Fruit fly (Drosophila melanogaster) whole organism, embryonic: ENCODE data around the gene eIF4G2.
A peak's percentile ranks its signal among the peaks of the same experiment; 100 is the strongest.

Source experiments
- Bdp1 ChIP-seq: fragments of 200-800 bp; sonication (Bioruptor generic); optimal IDR thresholded peaks from 3 replicates; lab custom pipeline; 2016; ENCODE audit warnings: missing biosample characterization, missing genetic modification characterization
- CG10147 ChIP-seq: fragments of 200-800 bp; sonication (Bioruptor generic); optimal IDR thresholded peaks from 2 replicates; lab custom pipeline; 2019; ENCODE audit warnings: missing biosample characterization, mild to moderate bottlenecking, missing genetic modification characterization, moderate library complexity
- CG10431 ChIP-seq: fragments of 200-800 bp; sonication (Bioruptor generic); optimal IDR thresholded peaks from 3 replicates; lab custom pipeline; 2018; ENCODE audit warnings: missing biosample characterization, mild to moderate bottlenecking, missing genetic modification characterization
- CG11085 ChIP-seq: fragments of 200-800 bp; sonication (Bioruptor generic); IDR thresholded peaks from 2 replicates; pipeline ENCODE4 v1.3.6; 2022; ENCODE audit warnings: missing biosample characterization, missing genetic modification characterization
- CG11093 ChIP-seq: fragments of 200-800 bp; sonication (Bioruptor generic); IDR thresholded peaks from 3 replicates; pipeline ENCODE4 v1.3.6; 2022; ENCODE audit warnings: missing biosample characterization, missing genetic modification characterization
- CG11504 ChIP-seq: fragments of 200-800 bp; sonication (Bioruptor generic); optimal IDR thresholded peaks from 3 replicates; lab custom pipeline; 2019; ENCODE audit warnings: missing biosample characterization, mild to moderate bottlenecking, missing genetic modification characterization, moderate library complexity
- CG11723 ChIP-seq: fragments of 200-800 bp; sonication (Bioruptor generic); optimal IDR thresholded peaks from 2 replicates; lab custom pipeline; 2017; ENCODE audit warnings: missing biosample characterization, mild to moderate bottlenecking, missing genetic modification characterization
- CG12219 ChIP-seq: fragments of 200-800 bp; sonication (Bioruptor generic); optimal IDR thresholded peaks from 3 replicates; lab custom pipeline; 2018; ENCODE audit warnings: missing biosample characterization, mild to moderate bottlenecking, missing genetic modification characterization
- CG15269 ChIP-seq: fragments of 200-800 bp; sonication (Bioruptor generic); optimal IDR thresholded peaks from 2 replicates; lab custom pipeline; 2018; ENCODE audit warnings: missing biosample characterization, mild to moderate bottlenecking, missing genetic modification characterization, moderate library complexity
- CG1529 ChIP-seq: fragments of 200-800 bp; sonication (Bioruptor generic); optimal IDR thresholded peaks from 3 replicates; lab custom pipeline; 2018; ENCODE audit warnings: missing biosample characterization, missing genetic modification characterization
- CG1647 ChIP-seq: fragments of 200-800 bp; sonication (Bioruptor generic); optimal IDR thresholded peaks from 3 replicates; lab custom pipeline; 2016; ENCODE audit warnings: missing biosample characterization, missing genetic modification characterization
- CG17385 ChIP-seq: fragments of 200-800 bp; sonication (Bioruptor generic); optimal IDR thresholded peaks from 3 replicates; lab custom pipeline; 2018; ENCODE audit warnings: missing biosample characterization, mild to moderate bottlenecking, missing genetic modification characterization
- CG31224 ChIP-seq: fragments of 200-800 bp; sonication (Bioruptor generic); IDR thresholded peaks from 2 replicates; pipeline ENCODE4 v1.3.6; 2022; ENCODE audit warnings: missing biosample characterization, missing genetic modification characterization
- CG33557 ChIP-seq: fragments of 200-800 bp; sonication (Bioruptor generic); optimal IDR thresholded peaks from 2 replicates; lab custom pipeline; 2019; ENCODE audit warnings: missing biosample characterization, mild to moderate bottlenecking, missing genetic modification characterization, moderate library complexity
- CG34224 ChIP-seq: fragments of 200-800 bp; sonication (Bioruptor generic); IDR thresholded peaks from 3 replicates; pipeline ENCODE4 v1.3.6; 2022; ENCODE audit warnings: missing biosample characterization, missing genetic modification characterization; ENCODE audit not compliant: partially characterized antibody
- CG4328 ChIP-seq: fragments of 200-800 bp; sonication (Bioruptor generic); optimal IDR thresholded peaks from 3 replicates; lab custom pipeline; 2017; ENCODE audit warnings: missing biosample characterization, missing genetic modification reagents, missing genetic modification characterization
- CG7745 ChIP-seq: fragments of 200-800 bp; sonication (Bioruptor generic); optimal IDR thresholded peaks from 2 replicates; lab custom pipeline; 2018; ENCODE audit warnings: missing biosample characterization, mild to moderate bottlenecking, missing genetic modification characterization, moderate library complexity
- CG8359 ChIP-seq: fragments of 200-800 bp; sonication (Bioruptor generic); optimal IDR thresholded peaks from 2 replicates; lab custom pipeline; 2017; ENCODE audit warnings: missing biosample characterization, mild to moderate bottlenecking, missing genetic modification characterization, borderline replicate concordance
- CG8924 ChIP-seq: fragments of 200-800 bp; optimal IDR thresholded peaks from 3 replicates; lab custom pipeline; 2019; ENCODE audit warnings: missing biosample characterization, mild to moderate bottlenecking, missing genetic modification characterization, moderate library complexity
- CTCF ChIP-seq: fragments of 200-800 bp; sonication (Bioruptor generic); optimal IDR thresholded peaks from 2 replicates; lab custom pipeline; 2017; ENCODE audit warnings: missing biosample characterization, mild to moderate bottlenecking, missing genetic modification characterization, moderate library complexity
- D19A ChIP-seq: fragments of 200-800 bp; optimal IDR thresholded peaks from 3 replicates; lab custom pipeline; 2019; ENCODE audit warnings: missing biosample characterization, mild to moderate bottlenecking, missing genetic modification characterization, moderate library complexity
- E2f2 ChIP-seq: fragments of 200-800 bp; sonication (Bioruptor generic); IDR thresholded peaks from 2 replicates; pipeline ENCODE4 v1.3.6; 2022; ENCODE audit warnings: missing biosample characterization, missing genetic modification characterization
- Fer2 ChIP-seq: fragments of 200-800 bp; sonication (Bioruptor generic); optimal IDR thresholded peaks from 2 replicates; lab custom pipeline; 2018; ENCODE audit warnings: missing biosample characterization, mild to moderate bottlenecking, missing genetic modification characterization, moderate library complexity
- Hand ChIP-seq: fragments of 200-800 bp; sonication (Bioruptor generic); optimal IDR thresholded peaks from 2 replicates; lab custom pipeline; 2017; ENCODE audit warnings: mild to moderate bottlenecking, missing biosample characterization, missing genetic modification reagents, missing genetic modification characterization
- NFAT ChIP-seq: fragments of 200-800 bp; sonication (Bioruptor generic); IDR thresholded peaks from 2 replicates; pipeline ENCODE4 v1.3.6; 2022; ENCODE audit warnings: missing biosample characterization, missing genetic modification characterization
- Oli ChIP-seq: fragments of 200-800 bp; sonication (Bioruptor generic); optimal IDR thresholded peaks from 2 replicates; lab custom pipeline; 2018; ENCODE audit warnings: missing biosample characterization, mild to moderate bottlenecking, missing genetic modification characterization, moderate library complexity
- Rx ChIP-seq: fragments of 200-800 bp; sonication (Bioruptor generic); IDR thresholded peaks from 2 replicates; pipeline ENCODE4 v1.3.6; 2022; ENCODE audit warnings: missing biosample characterization, missing genetic modification characterization
- Side ChIP-seq: fragments of 200-800 bp; sonication (Bioruptor generic); optimal IDR thresholded peaks from 2 replicates; lab custom pipeline; 2016; ENCODE audit warnings: missing biosample characterization, missing genetic modification characterization
- Sin3A ChIP-seq: fragments of >200 bp; optimal IDR thresholded peaks from 2 replicates; lab custom pipeline; 2018
- Sry-δ ChIP-seq: fragments of 200-800 bp; sonication (Bioruptor generic); optimal IDR thresholded peaks from 2 replicates; lab custom pipeline; 2016; ENCODE audit warnings: missing biosample characterization, missing genetic modification characterization
- cato ChIP-seq: fragments of 200-800 bp; sonication (Bioruptor generic); optimal IDR thresholded peaks from 2 replicates; lab custom pipeline; 2016; ENCODE audit warnings: missing biosample characterization, missing genetic modification characterization, borderline replicate concordance
- croc ChIP-seq: fragments of 200-800 bp; sonication (Bioruptor generic); conservative IDR thresholded peaks from 3 replicates; pipeline ENCODE4 v1.3.6; 2022; ENCODE audit warnings: missing biosample characterization, missing genetic modification characterization
- dmrt11E ChIP-seq: fragments of 200-800 bp; sonication (Bioruptor generic); optimal IDR thresholded peaks from 3 replicates; lab custom pipeline; 2018; ENCODE audit warnings: missing biosample characterization, mild to moderate bottlenecking, missing genetic modification characterization, moderate library complexity
- esg ChIP-seq: fragments of 200-800 bp; sonication (Bioruptor generic); conservative IDR thresholded peaks from 2 replicates; pipeline ENCODE4 v1.3.6; 2022; ENCODE audit warnings: missing biosample characterization, missing genetic modification characterization
- fu2 ChIP-seq: fragments of 200-800 bp; sonication (Bioruptor generic); optimal IDR thresholded peaks from 2 replicates; lab custom pipeline; 2016; ENCODE audit warnings: missing biosample characterization, missing genetic modification characterization
- gsb ChIP-seq: fragments of 200-800 bp; sonication (Bioruptor generic); IDR thresholded peaks from 2 replicates; pipeline ENCODE4 v1.3.6; 2022; ENCODE audit warnings: missing biosample characterization, missing genetic modification characterization
- h ChIP-seq: fragments of >200 bp; optimal IDR thresholded peaks from 2 replicates; lab custom pipeline; 2017
- ken ChIP-seq: fragments of 200-800 bp; sonication (Bioruptor generic); IDR thresholded peaks from 3 replicates; pipeline ENCODE4 v1.3.6; 2022; ENCODE audit warnings: missing biosample characterization, missing genetic modification characterization
- luna ChIP-seq: fragments of 200-800 bp; sonication (Bioruptor generic); optimal IDR thresholded peaks from 2 replicates; lab custom pipeline; 2016; ENCODE audit warnings: missing biosample characterization, missing genetic modification characterization
- nau ChIP-seq: fragments of 200-800 bp; sonication (Bioruptor generic); optimal IDR thresholded peaks from 3 replicates; lab custom pipeline; 2017; ENCODE audit warnings: missing biosample characterization, mild to moderate bottlenecking, missing genetic modification characterization, missing genetic modification reagents
- nom ChIP-seq: fragments of 200-800 bp; sonication (Bioruptor generic); optimal IDR thresholded peaks from 2 replicates; lab custom pipeline; 2017; ENCODE audit warnings: missing biosample characterization, missing genetic modification characterization, mild to moderate bottlenecking, moderate library complexity, missing genetic modification reagents
- pb ChIP-seq: fragments of 200-800 bp; sonication (Bioruptor generic); optimal IDR thresholded peaks from 3 replicates; lab custom pipeline; 2016; ENCODE audit warnings: missing biosample characterization, missing genetic modification characterization
- pros ChIP-seq: fragments of 200-800 bp; sonication (Bioruptor generic); optimal IDR thresholded peaks from 3 replicates; lab custom pipeline; 2019; ENCODE audit warnings: missing biosample characterization, mild to moderate bottlenecking, missing genetic modification characterization, moderate library complexity
- pum ChIP-seq: fragments of 200-800 bp; sonication (Bioruptor generic); optimal IDR thresholded peaks from 2 replicates; lab custom pipeline; 2016; ENCODE audit warnings: missing biosample characterization, missing genetic modification characterization
- rib ChIP-seq: fragments of 200-800 bp; sonication (Bioruptor generic); IDR thresholded peaks from 2 replicates; pipeline ENCODE4 v1.3.6; 2022; ENCODE audit warnings: missing biosample characterization, missing genetic modification characterization
- shn ChIP-seq: fragments of 200-800 bp; sonication (Bioruptor generic); optimal IDR thresholded peaks from 3 replicates; lab custom pipeline; 2016; ENCODE audit warnings: missing biosample characterization, missing genetic modification characterization
- sob ChIP-seq: fragments of 200-800 bp; sonication (Bioruptor generic); IDR thresholded peaks from 2 replicates; pipeline ENCODE4 v1.3.6; 2022; ENCODE audit warnings: missing biosample characterization, missing genetic modification characterization
- sqz ChIP-seq: fragments of 200-800 bp; sonication (Bioruptor generic); optimal IDR thresholded peaks from 3 replicates; lab custom pipeline; 2018; ENCODE audit warnings: missing biosample characterization, mild to moderate bottlenecking, missing genetic modification characterization
- tll ChIP-seq, 2 experiments: fragments of 200-800 bp in 1 of 2; fragments of >200 bp in 1 of 2; sonication (Bioruptor generic) in 1 of 2; optimal IDR thresholded peaks; 2 replicates each; lab custom pipeline; 2017 to 2019; ENCODE audit warnings: missing biosample characterization in 2 of 2, missing genetic modification characterization in 2 of 2, mild to moderate bottlenecking in 1 of 2, moderate library complexity in 1 of 2
- toy ChIP-seq: fragments of 200-800 bp; sonication (Bioruptor generic); IDR thresholded peaks from 2 replicates; pipeline ENCODE4 v1.3.6; 2022; ENCODE audit warnings: missing biosample characterization, missing genetic modification characterization
- z ChIP-seq: fragments of 200-800 bp; sonication (Bioruptor generic); IDR thresholded peaks from 3 replicates; pipeline ENCODE4 v1.3.6; 2022; ENCODE audit warnings: missing biosample characterization, missing genetic modification characterization

Gene eIF4G2

dm6 chr3R:23760219-23761018 is 58.6 kb downstream of the eIF4G2 start, which contains the start of gene SdhD (continued):
- TF ChIP-seq CG8359 (GFP tag; lab: Kevin White, UChicago) (no peak), croc (GFP tag; lab: Robert Waterston, UW) (no peak), CG34224 (peak; percentile 63; the same call in 2 of the 3 replicates), CG31224 (no peak), CG12219 (GFP tag; lab: Kevin White, UChicago) (no peak), Sry-δ (GFP tag; lab: Kevin White, UChicago) (peak; percentile 48), D19A (no peak), nom (no peak), Rx (no peak), pb (GFP tag; lab: Kevin White, UChicago) (no peak), CG10431 (GFP tag; lab: Kevin White, UChicago) (no peak), pum (GFP tag; lab: Kevin White, UChicago) (no peak), CG11504 (no peak), E2f2 (GFP tag; lab: Robert Waterston, UW) (peak; percentile 30; the same call in 1 of the 2 replicates), NFAT (no peak), fu2 (no peak), pros (GFP tag; lab: Kevin White, UChicago) (no peak), luna (GFP tag; lab: Kevin White, UChicago) (no peak), sob (GFP tag; lab: Robert Waterston, UW) (peak; percentile 40; the same call in 1 of the 2 replicates), CG1529 (no peak), ken (no peak), sqz (GFP tag; lab: Kevin White, UChicago) (no peak), Side (GFP tag; lab: Kevin White, UChicago) (no peak), shn (GFP tag; lab: Kevin White, UChicago) (peak; percentile 0), dmrt11E (tag; lab: Kevin White, UChicago) (no peak), CG33557 (GFP tag; lab: Kevin White, UChicago) (no peak), CG8924 (tag; lab: Kevin White, UChicago) (no peak), CTCF (no peak), esg (GFP tag; lab: Robert Waterston, UW) (no peak), CG4328 (no peak), Sin3A (lab: Kevin White, UChicago) (peak; percentile 3), h (lab: Kevin White, UChicago) (no peak), CG11723 (no peak), Fer2 (tag; lab: Kevin White, UChicago) (no peak), CG10147 (GFP tag; lab: Kevin White, UChicago) (no peak), nau (GFP tag; lab: Kevin White, UChicago) (no peak), CG11093 (GFP tag; lab: Robert Waterston, UW) (no peak), Hand (GFP tag; lab: Kevin White, UChicago) (no peak), CG17385 (GFP tag; lab: Kevin White, UChicago) (peak; percentile 13), CG7745 (tag; lab: Kevin White, UChicago) (no peak), z (GFP tag; lab: Robert Waterston, UW) (no peak), cato (GFP tag; lab: Kevin White, UChicago) (no peak), toy (GFP tag; lab: Robert Waterston, UW) (no peak), CG11085 (GFP tag; lab: Robert Waterston, UW) (no peak), Oli (tag; lab: Kevin White, UChicago) (no peak), CG15269 (tag; lab: Kevin White, UChicago) (peak; percentile 27), Bdp1 (GFP tag; lab: Kevin White, UChicago) (no peak), rib (GFP tag; lab: Robert Waterston, UW) (no peak), gsb (GFP tag; lab: Robert Waterston, UW) (no peak), CG1647 (no peak), tll (GFP tag; optimal IDR thresholded peaks at IDR 0.05; lab: Kevin White, UChicago) (no peak)
